Fruit fly (Drosophila melanogaster) whole organism, adult: ENCODE data around the gene sima.

Source experiments
- CG11617 ChIP-seq: fragments of 200-800 bp; sonication (Bioruptor generic); optimal IDR thresholded peaks from 2 replicates; lab custom pipeline; 2017; ENCODE audit warnings: mild to moderate bottlenecking, missing biosample characterization, missing genetic modification reagents, missing genetic modification characterization
- CG33017 ChIP-seq: fragments of 200-800 bp; sonication (Bioruptor generic); optimal IDR thresholded peaks from 2 replicates; lab custom pipeline; 2018; ENCODE audit warnings: missing biosample characterization, mild to moderate bottlenecking, missing genetic modification characterization, moderate library complexity
- Clk ChIP-seq: fragments of 200-800 bp; sonication (Bioruptor generic); optimal IDR thresholded peaks from 2 replicates; lab custom pipeline; 2017; ENCODE audit warnings: missing biosample characterization, missing genetic modification characterization
- Mnt ChIP-seq: fragments of 200-800 bp; sonication (Bioruptor generic); optimal IDR thresholded peaks from 2 replicates; lab custom pipeline; 2016; ENCODE audit warnings: missing biosample characterization, mild to moderate bottlenecking, missing genetic modification characterization
- kay ChIP-seq: fragments of 200-800 bp; sonication (Bioruptor generic); peaks from one replicate; lab custom pipeline; 2016; ENCODE audit warnings: missing biosample characterization, missing genetic modification characterization, borderline replicate concordance
- tj ChIP-seq: fragments of 200-800 bp; sonication (Bioruptor generic); optimal IDR thresholded peaks from 3 replicates; lab custom pipeline; 2017; ENCODE audit warnings: missing biosample characterization, mild to moderate bottlenecking, missing genetic modification characterization, moderate library complexity

dm6 chr3R:30091795-30092699 is 33.9 kb downstream of the sima start:
- TF ChIP-seq tj (GFP tag; lab: Kevin White, UChicago) (no peak), Clk (GFP tag; lab: Kevin White, UChicago) (no peak), CG33017 (tag; lab: Kevin White, UChicago) (no peak), CG11617 (GFP tag; lab: Kevin White, UChicago) (no peak), kay (GFP tag; lab: Kevin White, UChicago) (peak; percentile 54), Mnt (GFP tag; lab: Kevin White, UChicago) (no peak)
